Worm (Caenorhabditis elegans) whole organism, L3 larva: Measurements from ENCODE around the gene hsp-3.

Source experiments
- ceh-82 ChIP-seq: fragments of 150-350 bp; optimal IDR thresholded peaks from 2 replicates; lab custom pipeline; 2014; ENCODE audit warnings: missing biosample characterization, missing genetic modification characterization
- fkh-10 ChIP-seq: sonication (generic microtip); optimal IDR thresholded peaks from 2 replicates; lab custom pipeline; 2017; ENCODE audit warnings: missing biosample characterization, missing genetic modification reagents, missing genetic modification characterization
- fos-1 ChIP-seq: fragments of 150-350 bp; optimal IDR thresholded peaks from 2 replicates; lab custom pipeline; 2014; ENCODE audit warnings: missing biosample characterization, missing genetic modification characterization
- nhr-11 ChIP-seq: fragments of 150-350 bp; optimal IDR thresholded peaks from 2 replicates; lab custom pipeline; 2014; ENCODE audit warnings: missing biosample characterization, missing genetic modification characterization
- nhr-77 ChIP-seq: fragments of 150-350 bp; optimal IDR thresholded peaks from 2 replicates; lab custom pipeline; 2014; ENCODE audit warnings: missing biosample characterization, missing genetic modification characterization
- unc-39 ChIP-seq: sonication (generic microtip); optimal IDR thresholded peaks from 4 replicates; lab custom pipeline; 2017; ENCODE audit warnings: missing biosample characterization, missing genetic modification characterization

ce11 chrX:6085824-6086223 lies 6.1 kb downstream of the hsp-3 start, which contains the start of gene C45B2.1:
- no peak for TF ChIP-seq fkh-10 (GFP tag; lab: Kevin White, UChicago)
- no peak for TF ChIP-seq nhr-77 (tag; lab: Kevin White, UChicago)
- no peak for TF ChIP-seq unc-39 (tag; lab: Kevin White, UChicago)
- TF ChIP-seq ceh-82 (tag; lab: Kevin White, UChicago) = no peak
- no peak for TF ChIP-seq nhr-11 (tag; lab: Kevin White, UChicago)
- TF ChIP-seq fos-1 = no peak
